Worm (Caenorhabditis elegans) whole organism, L2 larva: ENCODE data around the gene C18A11.1.

Experiments
- R02D3.7 ChIP-seq: fragments of 150-350 bp; optimal IDR thresholded peaks from 2 replicates; lab custom pipeline; 2014; ENCODE audit warnings: missing biosample characterization, missing genetic modification characterization
- ZK546.5 ChIP-seq: sonication (generic microtip); optimal IDR thresholded peaks from 2 replicates; lab custom pipeline; 2017; ENCODE audit warnings: missing biosample characterization, missing genetic modification characterization
- ama-1 ChIP-seq: fragments of 150-350 bp; optimal IDR thresholded peaks from 2 replicates; lab custom pipeline; 2018; ENCODE audit warnings: inconsistent platforms
- egl-27 ChIP-seq: sonication (generic microtip); optimal IDR thresholded peaks from 3 replicates; lab custom pipeline; 2017; ENCODE audit warnings: missing biosample characterization, missing genetic modification reagents, missing genetic modification characterization
- mab-5 ChIP-seq: fragments of 150-350 bp; optimal IDR thresholded peaks from 2 replicates; lab custom pipeline; 2014; ENCODE audit warnings: missing biosample characterization, missing genetic modification characterization
- mdl-1 ChIP-seq, 2 experiments: fragments of 150-350 bp in 1 of 2; sonication (generic microtip) in 1 of 2; optimal IDR thresholded peaks; 2 replicates each; lab custom pipeline; 2017; ENCODE audit warnings: missing biosample characterization in 2 of 2, missing genetic modification characterization in 2 of 2
- nhr-12 ChIP-seq: fragments of 150-350 bp; optimal IDR thresholded peaks from 2 replicates; lab custom pipeline; 2014; ENCODE audit warnings: missing biosample characterization, missing genetic modification characterization
- skn-1 ChIP-seq: sonication (generic microtip); optimal IDR thresholded peaks from 2 replicates; lab custom pipeline; 2017; ENCODE audit warnings: missing biosample characterization, missing genetic modification characterization
- sma-9 ChIP-seq, 2 experiments: fragments of 150-350 bp in 1 of 2; sonication (generic microtip) in 1 of 2; optimal IDR thresholded peaks; 2 replicates each; lab custom pipeline; 2014 to 2016; ENCODE audit warnings: missing genetic modification characterization in 2 of 2, mild to moderate bottlenecking in 1 of 2, missing biosample characterization in 1 of 2, missing compliant biosample characterization in 1 of 2, missing genetic modification reagents in 1 of 2, moderate library complexity in 1 of 2
- zag-1 ChIP-seq: fragments of 150-350 bp; optimal IDR thresholded peaks from 2 replicates; lab custom pipeline; 2014; ENCODE audit warnings: missing biosample characterization, missing genetic modification characterization
- ztf-11 ChIP-seq: sonication (generic microtip); optimal IDR thresholded peaks from 2 replicates; lab custom pipeline; 2017; ENCODE audit warnings: missing biosample characterization, missing genetic modification characterization

DNA sequence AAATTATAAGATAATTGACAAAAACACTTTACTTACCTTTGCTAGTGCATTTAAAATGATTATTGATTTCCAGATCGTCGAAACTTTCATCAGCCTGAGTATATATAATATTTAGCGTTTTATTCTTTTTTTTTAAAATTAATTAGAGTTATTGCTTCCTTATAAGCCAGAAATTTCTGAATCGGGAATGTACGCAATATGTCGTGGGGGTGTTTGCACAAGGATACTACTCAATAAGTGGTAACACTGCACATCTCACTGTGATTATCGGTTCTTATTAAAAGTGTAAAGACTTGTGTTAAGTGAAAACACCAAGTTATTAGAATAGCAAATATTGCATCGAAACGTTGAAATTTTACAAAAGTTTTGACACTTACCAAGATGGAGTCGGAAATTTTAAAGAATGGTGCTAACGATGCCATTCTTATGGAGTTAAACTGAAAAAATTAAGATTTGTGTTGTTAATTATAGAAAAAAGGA, 11.3 kb upstream of the C18A11.1 start, which contains the start of gene dim-1:
- TF ChIP-seq mdl-1 (tag; optimal IDR thresholded peaks at IDR 0.05; lab: Kevin White, UChicago), result no peak
- no peak for TF ChIP-seq nhr-12 (tag; lab: Kevin White, UChicago)
- no peak for TF ChIP-seq sma-9 (GFP tag; optimal IDR thresholded peaks at IDR 0.05; lab: Kevin White, UChicago)
- no peak for TF ChIP-seq sma-9 (tag; optimal IDR thresholded peaks at IDR 0.05; lab: Kevin White, UChicago)
- no peak for TF ChIP-seq R02D3.7
- no peak for TF ChIP-seq ztf-11
- TF ChIP-seq egl-27, result no peak
- TF ChIP-seq ama-1 (lab: Kevin White, UChicago), result no peak
- TF ChIP-seq skn-1 (tag; lab: Kevin White, UChicago), result no peak
- TF ChIP-seq ZK546.5 (tag; lab: Kevin White, UChicago), result no peak
- TF ChIP-seq zag-1 (tag; lab: Kevin White, UChicago), result no peak
- no peak for TF ChIP-seq mab-5 (tag; lab: Kevin White, UChicago)
